Fruit fly (Drosophila melanogaster) whole organism, prepupa: ENCODE data around the gene CG14966.

ENCODE experiments used
- CG10631 ChIP-seq: fragments of 200-800 bp; sonication (Bioruptor generic); optimal IDR thresholded peaks from 2 replicates; lab custom pipeline; 2016; ENCODE audit warnings: missing biosample characterization, missing genetic modification characterization
- CG11294 ChIP-seq: fragments of 200-800 bp; sonication (Bioruptor generic); IDR thresholded peaks from 2 replicates; pipeline ENCODE4 v1.3.6; 2022; ENCODE audit warnings: missing biosample characterization, missing genetic modification characterization
- CG15336 ChIP-seq: fragments of 200-800 bp; sonication (Bioruptor generic); IDR thresholded peaks from 2 replicates; pipeline ENCODE4 v1.3.6; 2022; ENCODE audit warnings: missing biosample characterization, missing genetic modification characterization
- CG1621 ChIP-seq: fragments of 200-800 bp; sonication (Bioruptor generic); optimal IDR thresholded peaks from 3 replicates; lab custom pipeline; 2018; ENCODE audit warnings: missing biosample characterization, mild to moderate bottlenecking, missing genetic modification characterization
- CG3032 ChIP-seq: fragments of 200-800 bp; optimal IDR thresholded peaks from 2 replicates; lab custom pipeline; 2019; ENCODE audit warnings: missing biosample characterization, mild to moderate bottlenecking, missing genetic modification characterization, moderate library complexity
- CG31627 ChIP-seq: fragments of 200-800 bp; sonication (Bioruptor generic); optimal IDR thresholded peaks from 3 replicates; lab custom pipeline; 2016; ENCODE audit warnings: missing biosample characterization, missing genetic modification characterization
- CG32006 ChIP-seq: fragments of 200-800 bp; sonication (Bioruptor generic); optimal IDR thresholded peaks from 3 replicates; lab custom pipeline; 2017; ENCODE audit warnings: missing biosample characterization, mild to moderate bottlenecking, missing genetic modification characterization
- CG34406 ChIP-seq: fragments of 200-800 bp; sonication (Bioruptor generic); optimal IDR thresholded peaks from 3 replicates; lab custom pipeline; 2016; ENCODE audit warnings: missing biosample characterization, missing genetic modification characterization
- CG3919 ChIP-seq: fragments of 200-800 bp; sonication (Bioruptor generic); optimal IDR thresholded peaks from 3 replicates; lab custom pipeline; 2016; ENCODE audit warnings: missing biosample characterization, missing genetic modification characterization
- CG6163 ChIP-seq: fragments of 200-800 bp; sonication (Bioruptor generic); IDR thresholded peaks from 3 replicates; pipeline ENCODE4 v1.3.6; 2022; ENCODE audit warnings: missing biosample characterization, missing genetic modification characterization
- CG6276 ChIP-seq: fragments of 200-800 bp; sonication (Bioruptor generic); optimal IDR thresholded peaks from 2 replicates; lab custom pipeline; 2017; ENCODE audit warnings: missing biosample characterization, mild to moderate bottlenecking, missing genetic modification characterization
- CG6792 ChIP-seq: fragments of 200-800 bp; sonication (Bioruptor generic); optimal IDR thresholded peaks from 3 replicates; lab custom pipeline; 2016; ENCODE audit warnings: missing biosample characterization, missing genetic modification characterization
- CG6808 ChIP-seq: fragments of 200-800 bp; sonication (Bioruptor generic); optimal IDR thresholded peaks from 3 replicates; lab custom pipeline; 2017; ENCODE audit warnings: missing biosample characterization, missing genetic modification characterization, mild to moderate bottlenecking, moderate library complexity, missing genetic modification reagents
- CG6854 ChIP-seq: fragments of 200-800 bp; sonication (Bioruptor generic); optimal IDR thresholded peaks from 2 replicates; lab custom pipeline; 2017; ENCODE audit warnings: missing biosample characterization, mild to moderate bottlenecking, missing genetic modification characterization
- CG7368 ChIP-seq: fragments of 200-800 bp; sonication (Bioruptor generic); optimal IDR thresholded peaks from 3 replicates; lab custom pipeline; 2016; ENCODE audit warnings: missing biosample characterization, missing genetic modification characterization
- CG8119 ChIP-seq: fragments of 200-800 bp; sonication (Bioruptor generic); IDR thresholded peaks from 3 replicates; pipeline ENCODE4 v1.3.6; 2022; ENCODE audit warnings: missing biosample characterization, missing genetic modification characterization
- CG8319 ChIP-seq: fragments of 200-800 bp; sonication (Bioruptor generic); optimal IDR thresholded peaks from 3 replicates; lab custom pipeline; 2016; ENCODE audit warnings: missing biosample characterization, missing genetic modification characterization
- CG9139 ChIP-seq: fragments of 200-800 bp; sonication (Bioruptor generic); optimal IDR thresholded peaks from 3 replicates; lab custom pipeline; 2017; ENCODE audit warnings: missing biosample characterization, mild to moderate bottlenecking, missing genetic modification characterization
- Eip75B ChIP-seq: fragments of 200-800 bp; sonication (Bioruptor generic); optimal IDR thresholded peaks from 3 replicates; lab custom pipeline; 2016; ENCODE audit warnings: missing biosample characterization, missing genetic modification characterization
- Eip78C ChIP-seq: fragments of 200-800 bp; sonication (Bioruptor generic); peaks from one replicate; lab custom pipeline; 2016; ENCODE audit warnings: missing biosample characterization, missing genetic modification characterization
- Eip93F ChIP-seq: fragments of 200-800 bp; sonication (Bioruptor generic); optimal IDR thresholded peaks from 2 replicates; lab custom pipeline; 2016; ENCODE audit warnings: missing biosample characterization, mild to moderate bottlenecking, missing genetic modification characterization
- Ets21C ChIP-seq: fragments of 200-800 bp; sonication (Bioruptor generic); optimal IDR thresholded peaks from 3 replicates; lab custom pipeline; 2016; ENCODE audit warnings: missing biosample characterization, missing genetic modification characterization
- Hr38 ChIP-seq: sonication (Bioruptor generic); optimal IDR thresholded peaks from 2 replicates; lab custom pipeline; 2016; ENCODE audit warnings: missing biosample characterization, missing genetic modification characterization
- Hr4 ChIP-seq: fragments of 200-800 bp; sonication (Bioruptor generic); optimal IDR thresholded peaks from 3 replicates; lab custom pipeline; 2016; ENCODE audit warnings: missing biosample characterization, missing genetic modification characterization
- Lpt ChIP-seq: fragments of 200-800 bp; sonication (Bioruptor generic); optimal IDR thresholded peaks from 3 replicates; lab custom pipeline; 2016; ENCODE audit warnings: missing biosample characterization, missing genetic modification characterization
- Met ChIP-seq: fragments of 200-800 bp; sonication (Bioruptor generic); optimal IDR thresholded peaks from 3 replicates; lab custom pipeline; 2016; ENCODE audit warnings: missing biosample characterization, missing genetic modification characterization
- OdsH ChIP-seq: fragments of 200-800 bp; sonication (Bioruptor generic); optimal IDR thresholded peaks from 3 replicates; lab custom pipeline; 2016; ENCODE audit warnings: missing biosample characterization, missing genetic modification characterization
- Smox ChIP-seq: fragments of 200-800 bp; sonication (Bioruptor generic); optimal IDR thresholded peaks from 3 replicates; lab custom pipeline; 2016; ENCODE audit warnings: missing biosample characterization, missing genetic modification characterization
- Sox14 ChIP-seq: fragments of 200-800 bp; sonication (Bioruptor generic); optimal IDR thresholded peaks from 3 replicates; lab custom pipeline; 2016; ENCODE audit warnings: missing biosample characterization, missing genetic modification characterization
- Sox15 ChIP-seq: fragments of 200-800 bp; sonication (Bioruptor generic); optimal IDR thresholded peaks from 3 replicates; lab custom pipeline; 2016; ENCODE audit warnings: missing biosample characterization, missing genetic modification characterization
- achi ChIP-seq: fragments of 200-800 bp; sonication (Bioruptor generic); optimal IDR thresholded peaks from 3 replicates; lab custom pipeline; 2016; ENCODE audit warnings: missing biosample characterization, missing genetic modification characterization
- acj6 ChIP-seq: fragments of 200-800 bp; sonication (Bioruptor generic); optimal IDR thresholded peaks from 3 replicates; lab custom pipeline; 2016; ENCODE audit warnings: missing biosample characterization, missing genetic modification characterization
- cyc ChIP-seq: fragments of 200-800 bp; sonication (Bioruptor generic); optimal IDR thresholded peaks from 3 replicates; lab custom pipeline; 2016; ENCODE audit warnings: missing biosample characterization, missing genetic modification characterization
- dsx ChIP-seq: fragments of 200-800 bp; optimal IDR thresholded peaks from 3 replicates; lab custom pipeline; 2019; ENCODE audit warnings: missing biosample characterization, mild to moderate bottlenecking, missing genetic modification characterization, moderate library complexity; ENCODE audit not compliant: poor library complexity, severe bottlenecking
- eg ChIP-seq: fragments of 200-800 bp; sonication (Bioruptor generic); IDR thresholded peaks from 3 replicates; pipeline ENCODE4 v1.3.6; 2022; ENCODE audit warnings: missing biosample characterization, missing genetic modification characterization
- esn ChIP-seq: fragments of 200-800 bp; sonication (Bioruptor generic); optimal IDR thresholded peaks from 2 replicates; lab custom pipeline; 2016; ENCODE audit warnings: missing biosample characterization, mild to moderate bottlenecking, missing genetic modification characterization, moderate library complexity
- fd59A ChIP-seq: fragments of 200-800 bp; sonication (Bioruptor generic); optimal IDR thresholded peaks from 2 replicates; lab custom pipeline; 2017; ENCODE audit warnings: missing biosample characterization, mild to moderate bottlenecking, missing genetic modification characterization, missing genetic modification reagents
- fd85E ChIP-seq: fragments of 200-800 bp; sonication (Bioruptor generic); optimal IDR thresholded peaks from 3 replicates; lab custom pipeline; 2016; ENCODE audit warnings: missing biosample characterization, missing genetic modification characterization
- lz ChIP-seq: fragments of 200-800 bp; sonication (Bioruptor generic); optimal IDR thresholded peaks from 3 replicates; lab custom pipeline; 2016; ENCODE audit warnings: missing biosample characterization, missing genetic modification characterization
- pdm3 ChIP-seq: fragments of 200-800 bp; sonication (Bioruptor generic); optimal IDR thresholded peaks from 3 replicates; lab custom pipeline; 2016; ENCODE audit warnings: missing biosample characterization, missing genetic modification characterization
- salr ChIP-seq, 2 experiments: fragments of 200-800 bp; sonication (Bioruptor generic); optimal IDR thresholded peaks; 3 replicates each; lab custom pipeline; 2016 to 2018; ENCODE audit warnings: missing biosample characterization in 2 of 2, missing genetic modification characterization in 2 of 2, mild to moderate bottlenecking in 1 of 2
- ss ChIP-seq, 2 experiments: fragments of 200-800 bp; sonication (Bioruptor generic); optimal IDR thresholded peaks; 2 replicates in 1 of 2; 3 replicates in 1 of 2; lab custom pipeline; 2017 to 2018; ENCODE audit warnings: mild to moderate bottlenecking in 2 of 2, missing biosample characterization in 2 of 2, missing genetic modification characterization in 2 of 2, moderate library complexity in 1 of 2
- topi ChIP-seq: fragments of 200-800 bp; sonication (Bioruptor generic); optimal IDR thresholded peaks from 3 replicates; lab custom pipeline; 2016; ENCODE audit warnings: missing biosample characterization, missing genetic modification characterization

The CG14966 gene

dm6 chr3L:3244244-3245144 is 47.1 kb upstream of the CG14966 start, which contains the start of gene CG12078 (continued):
- TF ChIP-seq Lpt (GFP tag; lab: Kevin White, UChicago) (no peak), Hr4 (GFP tag; lab: Kevin White, UChicago) (no peak), CG8319 (GFP tag; lab: Kevin White, UChicago) (no peak), CG8119 (GFP tag; lab: Robert Waterston, UW) (no peak), topi (GFP tag; lab: Kevin White, UChicago) (peak; percentile 41), CG31627 (GFP tag; lab: Kevin White, UChicago) (peak; percentile 3), CG7368 (GFP tag; lab: Kevin White, UChicago) (no peak), fd59A (GFP tag; lab: Kevin White, UChicago) (peak; percentile 13), fd85E (GFP tag; lab: Kevin White, UChicago) (no peak), CG6854 (GFP tag; lab: Kevin White, UChicago) (no peak), acj6 (GFP tag; lab: Kevin White, UChicago) (no peak), Sox14 (GFP tag; lab: Kevin White, UChicago) (no peak), CG9139 (GFP tag; lab: Kevin White, UChicago) (no peak), esn (GFP tag; lab: Kevin White, UChicago) (peak; percentile 46), dsx (no peak), Hr38 (GFP tag; lab: Kevin White, UChicago) (no peak), CG10631 (GFP tag; lab: Kevin White, UChicago) (no peak), CG34406 (GFP tag; lab: Kevin White, UChicago) (no peak), CG15336 (GFP tag; lab: Robert Waterston, UW) (no peak), Met (GFP tag; lab: Kevin White, UChicago) (peak; percentile 37), CG6792 (GFP tag; lab: Kevin White, UChicago) (no peak), Ets21C (no peak), CG11294 (GFP tag; lab: Robert Waterston, UW) (no peak), cyc (GFP tag; lab: Kevin White, UChicago) (peak; percentile 28), eg (GFP tag; lab: Robert Waterston, UW) (no peak), Eip93F (GFP tag; lab: Kevin White, UChicago) (no peak), Eip78C (GFP tag; lab: Kevin White, UChicago) (peak; percentile 74)

- TF ChIP-seq OdsH (GFP tag; lab: Kevin White, UChicago) (peak; percentile 32), CG6276 (GFP tag; lab: Kevin White, UChicago) (peak; percentile 6), CG10631 (GFP tag; lab: Kevin White, UChicago) (peak; percentile 57), CG3032 (no peak), pdm3 (GFP tag; lab: Kevin White, UChicago) (peak; percentile 22), CG32006 (GFP tag; lab: Kevin White, UChicago) (peak; percentile 11), Eip78C (GFP tag; lab: Kevin White, UChicago) (peak; percentile 86), fd59A (GFP tag; lab: Kevin White, UChicago) (peak; percentile 18), CG6854 (GFP tag; lab: Kevin White, UChicago) (peak; percentile 28), cyc (GFP tag; lab: Kevin White, UChicago) (no peak), Hr38 (GFP tag; lab: Kevin White, UChicago) (no peak), topi (GFP tag; lab: Kevin White, UChicago) (no peak), CG6808 (GFP tag; lab: Kevin White, UChicago) (peak; percentile 32), salr (GFP tag; optimal IDR thresholded peaks at IDR 0.05; lab: Kevin White, UChicago) (no peak), lz (GFP tag; lab: Kevin White, UChicago) (peak; percentile 36), ss (GFP tag; optimal IDR thresholded peaks at IDR 0.05; lab: Kevin White, UChicago) (peak; percentile 39 to 77), esn (GFP tag; lab: Kevin White, UChicago) (peak; percentile 12), Eip93F (GFP tag; lab: Kevin White, UChicago) (no peak), CG6163 (GFP tag; lab: Robert Waterston, UW) (peak; percentile 37; the same call in 1 of the 3 replicates), Sox15 (GFP tag; lab: Kevin White, UChicago) (no peak), Smox (GFP tag; lab: Kevin White, UChicago) (peak; percentile 0), Sox14 (GFP tag; lab: Kevin White, UChicago) (peak; percentile 4), achi (GFP tag; lab: Kevin White, UChicago) (peak; percentile 50), eg (GFP tag; lab: Robert Waterston, UW) (0 out of 3 replicates have a peak, but pooled peaks have one; percentile 30), CG8319 (GFP tag; lab: Kevin White, UChicago) (peak; percentile 16), Eip75B (GFP tag; lab: Kevin White, UChicago) (peak; percentile 11), CG6792 (GFP tag; lab: Kevin White, UChicago) (peak; percentile 17), CG3919 (GFP tag; lab: Kevin White, UChicago) (no peak), CG31627 (GFP tag; lab: Kevin White, UChicago) (no peak), CG1621 (tag; lab: Kevin White, UChicago) (no peak)
These were observed 45.0 kb upstream of the CG14966 start for dm6 chr3L:3242121-3243083.
